Worm (Caenorhabditis elegans) whole organism, midembryonic: ENCODE results near the gene nucl-1.

Experiments
- T22C8.4 ChIP-seq: fragments of 200-800 bp; sonication (Bioruptor generic); IDR thresholded peaks from 2 replicates; pipeline ENCODE4 v1.3.6; 2022; ENCODE audit warnings: missing genetic modification characterization, missing compliant biosample characterization
- cog-1 ChIP-seq: sonication (generic microtip); optimal IDR thresholded peaks from 2 replicates; lab custom pipeline; 2016; ENCODE audit warnings: missing genetic modification characterization, missing compliant biosample characterization
- flt-1 ChIP-seq: fragments of 200-800 bp; sonication (Bioruptor generic); IDR thresholded peaks from 2 replicates; pipeline ENCODE4 v1.3.6; 2022; ENCODE audit warnings: missing genetic modification characterization, missing compliant biosample characterization
- klf-2 ChIP-seq: fragments of 200-800 bp; sonication (Bioruptor generic); conservative IDR thresholded peaks from 2 replicates; pipeline ENCODE4 v1.3.6; 2022; ENCODE audit warnings: missing genetic modification reagents, missing genetic modification characterization, missing compliant biosample characterization
- med-1 ChIP-seq: sonication (generic microtip); optimal IDR thresholded peaks from 2 replicates; lab custom pipeline; 2017; ENCODE audit warnings: missing genetic modification characterization, mild to moderate bottlenecking, missing compliant biosample characterization, antibody characterized with exemption, missing genetic modification reagents; ENCODE audit not compliant: insufficient read depth
- ref-1 ChIP-seq: fragments of 200-800 bp; sonication (Bioruptor generic); conservative IDR thresholded peaks from 2 replicates; pipeline ENCODE4 v1.3.6; 2022; ENCODE audit warnings: missing genetic modification reagents, missing genetic modification characterization, missing compliant biosample characterization
- tab-1 ChIP-seq: fragments of 200-800 bp; sonication (Bioruptor generic); IDR thresholded peaks from 2 replicates; pipeline ENCODE4 v1.3.6; 2022; ENCODE audit warnings: missing genetic modification characterization, missing compliant biosample characterization
- ztf-23 ChIP-seq: fragments of 200-800 bp; sonication (Bioruptor generic); IDR thresholded peaks from 2 replicates; pipeline ENCODE4 v1.3.6; 2022; ENCODE audit warnings: missing genetic modification reagents, missing genetic modification characterization, missing compliant biosample characterization
- ztf-29 ChIP-seq: fragments of 200-800 bp; sonication (Bioruptor generic); IDR thresholded peaks from 2 replicates; pipeline ENCODE4 v1.3.6; 2022; ENCODE audit warnings: missing genetic modification reagents, missing genetic modification characterization, missing compliant biosample characterization

DNA sequence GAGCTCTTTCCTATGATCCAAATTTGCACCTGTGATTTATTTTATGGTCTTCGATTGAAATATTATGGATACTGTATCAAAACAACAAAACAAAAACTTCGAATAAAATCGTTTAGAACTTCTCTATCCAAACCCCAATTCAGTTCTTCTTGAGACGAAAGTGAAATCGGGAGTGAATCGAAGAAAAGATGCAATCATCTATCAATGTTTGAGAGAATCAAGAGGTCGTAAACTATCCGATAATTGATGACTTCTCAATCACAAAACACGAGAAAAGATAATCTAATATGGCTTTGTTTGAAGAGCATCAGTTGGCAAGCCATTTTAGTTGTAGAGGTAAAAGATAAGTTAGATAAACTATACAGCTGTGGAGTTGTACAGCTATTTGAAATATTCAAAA lies 28.5 kb upstream of the nucl-1 start:
- TF ChIP-seq cog-1 (tag; lab: Kevin White, UChicago) (no peak), ztf-29 (GFP tag; lab: Robert Waterston, UW) (no peak), med-1 (no peak), flt-1 (GFP tag; lab: Robert Waterston, UW) (no peak), klf-2 (GFP tag; lab: Robert Waterston, UW) (no peak), ref-1 (GFP tag; lab: Robert Waterston, UW) (no peak), tab-1 (GFP tag; lab: Robert Waterston, UW) (no peak), ztf-23 (no peak), T22C8.4 (GFP tag; lab: Robert Waterston, UW) (no peak)
